Fruit fly (Drosophila melanogaster) whole organism, embryonic: ENCODE data around the gene Fbw5.

ENCODE experiments used
- Adf1 ChIP-seq: fragments of 200-800 bp; sonication (Bioruptor generic); IDR thresholded peaks from 2 replicates; pipeline ENCODE4 v1.3.6; 2022; ENCODE audit warnings: missing biosample characterization, missing genetic modification characterization
- C15 ChIP-seq: fragments of 200-800 bp; sonication (Bioruptor generic); IDR thresholded peaks from 3 replicates; pipeline ENCODE4 v1.3.6; 2022; ENCODE audit warnings: missing biosample characterization, missing genetic modification characterization
- CG11247 ChIP-seq: fragments of 200-800 bp; sonication (Bioruptor generic); IDR thresholded peaks from 2 replicates; pipeline ENCODE4 v1.3.6; 2022; ENCODE audit warnings: missing biosample characterization, missing genetic modification characterization
- CG11695 ChIP-seq: fragments of 200-800 bp; sonication (Bioruptor generic); IDR thresholded peaks from 3 replicates; pipeline ENCODE4 v1.3.6; 2022; ENCODE audit warnings: missing biosample characterization, missing genetic modification characterization
- CG14014 ChIP-seq: fragments of 200-800 bp; sonication (Bioruptor generic); IDR thresholded peaks from 2 replicates; pipeline ENCODE4 v1.3.6; 2022; ENCODE audit warnings: missing biosample characterization, missing genetic modification characterization
- CG1603 ChIP-seq: fragments of 200-800 bp; sonication (Bioruptor generic); optimal IDR thresholded peaks from 2 replicates; lab custom pipeline; 2019; ENCODE audit warnings: missing biosample characterization, mild to moderate bottlenecking, missing genetic modification characterization, moderate library complexity
- CG2678 ChIP-seq: fragments of 200-800 bp; sonication (Bioruptor generic); optimal IDR thresholded peaks from 3 replicates; lab custom pipeline; 2019; ENCODE audit warnings: missing biosample characterization, mild to moderate bottlenecking, missing genetic modification characterization, moderate library complexity
- CG32767 ChIP-seq: fragments of 200-800 bp; sonication (Bioruptor generic); IDR thresholded peaks from 2 replicates; pipeline ENCODE4 v1.3.6; 2022; ENCODE audit warnings: missing biosample characterization, missing genetic modification characterization
- CG3726 ChIP-seq: fragments of 200-800 bp; sonication (Bioruptor generic); IDR thresholded peaks from 3 replicates; pipeline ENCODE4, ENCODE4 v1.3.6; 2022; ENCODE audit warnings: missing biosample characterization, missing genetic modification characterization
- CG8388 ChIP-seq: fragments of 200-800 bp; sonication (Bioruptor generic); optimal IDR thresholded peaks from 2 replicates; lab custom pipeline; 2019; ENCODE audit warnings: missing biosample characterization, mild to moderate bottlenecking, missing genetic modification characterization, moderate library complexity
- CG9609 ChIP-seq: fragments of 200-800 bp; sonication (Bioruptor generic); optimal IDR thresholded peaks from 3 replicates; lab custom pipeline; 2016; ENCODE audit warnings: missing biosample characterization, missing genetic modification characterization
- Chrac-16 ChIP-seq: fragments of 200-800 bp; sonication (Bioruptor generic); optimal IDR thresholded peaks from 3 replicates; lab custom pipeline; 2016; ENCODE audit warnings: missing biosample characterization, missing genetic modification characterization
- D19A ChIP-seq: fragments of 200-800 bp; optimal IDR thresholded peaks from 3 replicates; lab custom pipeline; 2019; ENCODE audit warnings: missing biosample characterization, mild to moderate bottlenecking, missing genetic modification characterization, moderate library complexity
- Dip3 ChIP-seq: fragments of 200-800 bp; sonication (Bioruptor generic); optimal IDR thresholded peaks from 3 replicates; lab custom pipeline; 2016; ENCODE audit warnings: missing biosample characterization, missing genetic modification characterization
- Doc2 ChIP-seq: fragments of 200-800 bp; sonication (Bioruptor generic); IDR thresholded peaks from 2 replicates; pipeline ENCODE4 v1.3.6; 2022; ENCODE audit warnings: missing biosample characterization, missing genetic modification characterization
- Dref ChIP-seq: fragments of 200-800 bp; sonication (Bioruptor generic); IDR thresholded peaks from 2 replicates; pipeline ENCODE4 v1.3.6; 2022; ENCODE audit warnings: missing biosample characterization, missing genetic modification characterization
- Drgx ChIP-seq: fragments of 200-800 bp; sonication (Bioruptor generic); IDR thresholded peaks from 2 replicates; pipeline ENCODE4 v1.3.6; 2022; ENCODE audit warnings: missing biosample characterization, missing genetic modification characterization
- Ets65A ChIP-seq: fragments of 200-800 bp; sonication (Bioruptor generic); peaks from one replicate; lab custom pipeline; 2016; ENCODE audit warnings: missing biosample characterization, missing genetic modification characterization
- HLHmδ ChIP-seq: fragments of 200-800 bp; sonication (Bioruptor generic); optimal IDR thresholded peaks from 2 replicates; lab custom pipeline; 2018; ENCODE audit warnings: missing biosample characterization, mild to moderate bottlenecking, missing genetic modification characterization, moderate library complexity
- Hr51 ChIP-seq, 2 experiments: fragments of 200-800 bp; sonication (Bioruptor generic); optimal IDR thresholded peaks; 2 replicates in 1 of 2; 3 replicates in 1 of 2; lab custom pipeline; 2016 to 2018; ENCODE audit warnings: missing biosample characterization in 2 of 2, missing genetic modification characterization in 2 of 2, mild to moderate bottlenecking in 1 of 2, moderate library complexity in 1 of 2
- Hr78 ChIP-seq, 2 experiments: fragments of 200-800 bp in 1 of 2; fragments of >200 bp in 1 of 2; sonication (Bioruptor generic) in 1 of 2; optimal IDR thresholded peaks; 2 replicates each; lab custom pipeline; 2017 to 2019; ENCODE audit warnings: missing biosample characterization in 2 of 2, missing genetic modification characterization in 2 of 2, mild to moderate bottlenecking in 1 of 2, moderate library complexity in 1 of 2
- Mad ChIP-seq: fragments of 200-800 bp; sonication (Bioruptor generic); optimal IDR thresholded peaks from 2 replicates; lab custom pipeline; 2016; ENCODE audit warnings: missing biosample characterization, missing genetic modification characterization
- Nf-YA ChIP-seq: fragments of 200-800 bp; sonication (Bioruptor generic); IDR thresholded peaks from 2 replicates; pipeline ENCODE4 v1.3.6; 2022; ENCODE audit warnings: missing biosample characterization, missing genetic modification characterization
- NfI ChIP-seq: fragments of 200-800 bp; sonication (Bioruptor generic); optimal IDR thresholded peaks from 3 replicates; lab custom pipeline; 2018; ENCODE audit warnings: missing biosample characterization, mild to moderate bottlenecking, missing genetic modification characterization, moderate library complexity
- Oli ChIP-seq: fragments of 200-800 bp; sonication (Bioruptor generic); optimal IDR thresholded peaks from 2 replicates; lab custom pipeline; 2018; ENCODE audit warnings: missing biosample characterization, mild to moderate bottlenecking, missing genetic modification characterization, moderate library complexity
- Rfx ChIP-seq: fragments of 200-800 bp; sonication (Bioruptor generic); IDR thresholded peaks from 2 replicates; pipeline ENCODE4 v1.3.6; 2022; ENCODE audit warnings: missing biosample characterization, missing genetic modification characterization
- Xrp1 ChIP-seq: fragments of 200-800 bp; sonication (Bioruptor generic); IDR thresholded peaks from 2 replicates; pipeline ENCODE4 v1.3.6; 2022; ENCODE audit warnings: missing biosample characterization, missing genetic modification characterization
- bigmax ChIP-seq: fragments of 200-800 bp; sonication (Bioruptor generic); optimal IDR thresholded peaks from 2 replicates; lab custom pipeline; 2018; ENCODE audit warnings: missing biosample characterization, mild to moderate bottlenecking, missing genetic modification characterization
- cato ChIP-seq: fragments of 200-800 bp; sonication (Bioruptor generic); optimal IDR thresholded peaks from 2 replicates; lab custom pipeline; 2016; ENCODE audit warnings: missing biosample characterization, missing genetic modification characterization, borderline replicate concordance
- chm ChIP-seq: fragments of 200-800 bp; sonication (Bioruptor generic); IDR thresholded peaks from 2 replicates; pipeline ENCODE4 v1.3.6; 2022; ENCODE audit warnings: missing biosample characterization, missing genetic modification characterization
- crp ChIP-seq, 2 experiments: fragments of 200-800 bp; sonication (Bioruptor generic); optimal IDR thresholded peaks; 2 replicates in 1 of 2; 3 replicates in 1 of 2; lab custom pipeline; 2017; ENCODE audit warnings: missing biosample characterization in 2 of 2, missing genetic modification characterization in 2 of 2, mild to moderate bottlenecking in 1 of 2, moderate library complexity in 1 of 2
- dmrt99B ChIP-seq: fragments of 200-800 bp; sonication (Bioruptor generic); optimal IDR thresholded peaks from 2 replicates; lab custom pipeline; 2018; ENCODE audit warnings: missing biosample characterization, mild to moderate bottlenecking, missing genetic modification characterization, moderate library complexity
- esg ChIP-seq: fragments of 200-800 bp; sonication (Bioruptor generic); conservative IDR thresholded peaks from 2 replicates; pipeline ENCODE4 v1.3.6; 2022; ENCODE audit warnings: missing biosample characterization, missing genetic modification characterization
- gce ChIP-seq: fragments of 200-800 bp; sonication (Bioruptor generic); IDR thresholded peaks from 3 replicates; pipeline ENCODE4 v1.3.6; 2022; ENCODE audit warnings: missing biosample characterization, missing genetic modification characterization
- hth ChIP-seq: fragments of >200 bp; optimal IDR thresholded peaks from 2 replicates; lab custom pipeline; 2017; ENCODE audit warnings: inconsistent platforms
- ind ChIP-seq: fragments of 200-800 bp; sonication (Bioruptor generic); optimal IDR thresholded peaks from 3 replicates; lab custom pipeline; 2016; ENCODE audit warnings: missing biosample characterization, missing genetic modification characterization
- lab ChIP-seq: fragments of 200-800 bp; sonication (Bioruptor generic); optimal IDR thresholded peaks from 3 replicates; lab custom pipeline; 2017; ENCODE audit warnings: missing biosample characterization, missing genetic modification characterization, mild to moderate bottlenecking, moderate library complexity, missing genetic modification reagents
- org-1 ChIP-seq: fragments of 200-800 bp; sonication (Bioruptor generic); optimal IDR thresholded peaks from 2 replicates; lab custom pipeline; 2017; ENCODE audit warnings: missing biosample characterization, missing genetic modification characterization
- otp ChIP-seq: fragments of 200-800 bp; sonication (Bioruptor generic); IDR thresholded peaks from 3 replicates; pipeline ENCODE4, ENCODE4 v1.3.6; 2022; ENCODE audit warnings: missing biosample characterization, missing genetic modification characterization
- prd ChIP-seq, 3 experiments: fragments of >200 bp in 2 of 3; fragments of 200-800 bp in 1 of 3; sonication (Bioruptor generic) in 1 of 3; optimal IDR thresholded peaks in 2 of 3; IDR thresholded peaks in 1 of 3; 2 replicates in 2 of 3; 3 replicates in 1 of 3; pipeline versions ENCODE4 v1.3.6 to Lab custom; 2017 to 2022; ENCODE audit warnings: missing biosample characterization in 1 of 3, missing genetic modification characterization in 1 of 3
- pros ChIP-seq: fragments of 200-800 bp; sonication (Bioruptor generic); optimal IDR thresholded peaks from 3 replicates; lab custom pipeline; 2019; ENCODE audit warnings: missing biosample characterization, mild to moderate bottlenecking, missing genetic modification characterization, moderate library complexity
- scrt ChIP-seq: fragments of 200-800 bp; sonication (Bioruptor generic); optimal IDR thresholded peaks from 2 replicates; lab custom pipeline; 2018; ENCODE audit warnings: missing biosample characterization, mild to moderate bottlenecking, missing genetic modification characterization, moderate library complexity
- sens ChIP-seq: fragments of 200-800 bp; sonication (Bioruptor generic); peaks from one replicate; lab custom pipeline; 2016; ENCODE audit warnings: missing biosample characterization, missing genetic modification characterization
- sisA ChIP-seq: fragments of 200-800 bp; sonication (Bioruptor generic); IDR thresholded peaks from 2 replicates; pipeline ENCODE4 v1.3.6; 2022; ENCODE audit warnings: missing biosample characterization, missing genetic modification characterization
- slbo ChIP-seq: fragments of 200-800 bp; sonication (Bioruptor generic); IDR thresholded peaks from 2 replicates; pipeline ENCODE4 v1.3.6; 2022; ENCODE audit warnings: missing biosample characterization, missing genetic modification characterization
- tgo ChIP-seq: fragments of 200-800 bp; sonication (Bioruptor generic); IDR thresholded peaks from 3 replicates; pipeline ENCODE4 v1.3.6; 2022; ENCODE audit warnings: missing biosample characterization, missing genetic modification characterization
- trem ChIP-seq: fragments of 200-800 bp; optimal IDR thresholded peaks from 3 replicates; lab custom pipeline; 2019; ENCODE audit warnings: missing biosample characterization, mild to moderate bottlenecking, missing genetic modification characterization, moderate library complexity
- unpg ChIP-seq: fragments of 200-800 bp; sonication (Bioruptor generic); optimal IDR thresholded peaks from 3 replicates; lab custom pipeline; 2018; ENCODE audit warnings: missing biosample characterization, mild to moderate bottlenecking, missing genetic modification characterization, moderate library complexity
- z ChIP-seq: fragments of 200-800 bp; sonication (Bioruptor generic); IDR thresholded peaks from 3 replicates; pipeline ENCODE4 v1.3.6; 2022; ENCODE audit warnings: missing biosample characterization, missing genetic modification characterization

Gene Fbw5

DNA sequence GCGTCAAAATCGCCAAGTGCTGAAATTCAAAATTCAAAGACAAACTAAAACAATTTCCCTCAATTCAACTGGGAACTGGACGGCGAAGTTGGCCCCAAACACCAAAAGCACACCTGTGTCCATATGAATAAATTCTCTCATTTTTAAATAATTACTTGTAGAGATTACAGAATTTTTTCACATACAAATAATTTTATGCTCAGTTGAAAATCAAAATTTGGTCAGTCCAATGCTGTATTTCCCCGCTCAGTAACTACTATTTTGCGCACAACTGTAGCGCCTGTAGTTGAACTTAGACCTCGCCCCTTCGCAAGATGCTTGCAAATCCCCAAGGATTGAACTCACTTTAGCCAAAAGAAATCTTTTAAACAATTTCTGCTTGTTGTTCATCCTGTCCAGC is 37.0 kb downstream of the Fbw5 start (continued):
- no peak for TF ChIP-seq Hr78 (GFP tag; optimal IDR thresholded peaks at IDR 0.05; lab: Kevin White, UChicago)
- no peak for TF ChIP-seq C15 (GFP tag; lab: Robert Waterston, UW)
- no peak for TF ChIP-seq Chrac-16 (GFP tag; lab: Kevin White, UChicago)
- peak; percentile 3 for TF ChIP-seq CG8388 (GFP tag; lab: Kevin White, UChicago)
- TF ChIP-seq Hr51 (GFP tag; optimal IDR thresholded peaks at IDR 0.05; lab: Kevin White, UChicago): peak in 1 of 2 experiments; percentile 7
- peak; percentile 79 for TF ChIP-seq sens
- TF ChIP-seq Ets65A: peak; percentile 83
- TF ChIP-seq lab (GFP tag; lab: Kevin White, UChicago): peak; percentile 17
- peak; percentile 10 for TF ChIP-seq unpg (GFP tag; lab: Kevin White, UChicago)
- 0 out of 3 replicates have a peak, but pooled peaks have one; percentile 7 for TF ChIP-seq otp (GFP tag; lab: Robert Waterston, UW)
- TF ChIP-seq tgo (GFP tag; lab: Robert Waterston, UW): peak; percentile 23; the same call in 1 of the 3 replicates
- TF ChIP-seq slbo: 0 out of 2 replicates have a peak, but pooled peaks have one; percentile 35
- no peak for TF ChIP-seq org-1 (GFP tag; lab: Kevin White, UChicago)
- peak; percentile 38 for TF ChIP-seq CG1603
- no peak for TF ChIP-seq CG9609 (GFP tag; lab: Kevin White, UChicago)
- 0 out of 2 replicates have a peak, but pooled peaks have one; percentile 44 for TF ChIP-seq CG14014
- TF ChIP-seq esg: peak; percentile 34; the same call in 1 of the 2 replicates
- TF ChIP-seq prd (optimal IDR thresholded peaks at IDR 0.05; lab: Kevin White, UChicago): no peak
- TF ChIP-seq prd (GFP tag; IDR thresholded peaks at IDR 0.05; lab: Robert Waterston, UW): peak; percentile 33; the same call in 1 of the 3 replicates
- TF ChIP-seq Nf-YA (GFP tag; lab: Robert Waterston, UW): 0 out of 2 replicates have a peak, but pooled peaks have one; percentile 10
- TF ChIP-seq Rfx (GFP tag; lab: Robert Waterston, UW): no peak
- peak; percentile 23 for TF ChIP-seq Oli (tag; lab: Kevin White, UChicago)
- TF ChIP-seq CG11695 (GFP tag; lab: Robert Waterston, UW): 0 out of 3 replicates have a peak, but pooled peaks have one; percentile 27
- TF ChIP-seq sisA (GFP tag; lab: Robert Waterston, UW): peak; percentile 49

DNA sequence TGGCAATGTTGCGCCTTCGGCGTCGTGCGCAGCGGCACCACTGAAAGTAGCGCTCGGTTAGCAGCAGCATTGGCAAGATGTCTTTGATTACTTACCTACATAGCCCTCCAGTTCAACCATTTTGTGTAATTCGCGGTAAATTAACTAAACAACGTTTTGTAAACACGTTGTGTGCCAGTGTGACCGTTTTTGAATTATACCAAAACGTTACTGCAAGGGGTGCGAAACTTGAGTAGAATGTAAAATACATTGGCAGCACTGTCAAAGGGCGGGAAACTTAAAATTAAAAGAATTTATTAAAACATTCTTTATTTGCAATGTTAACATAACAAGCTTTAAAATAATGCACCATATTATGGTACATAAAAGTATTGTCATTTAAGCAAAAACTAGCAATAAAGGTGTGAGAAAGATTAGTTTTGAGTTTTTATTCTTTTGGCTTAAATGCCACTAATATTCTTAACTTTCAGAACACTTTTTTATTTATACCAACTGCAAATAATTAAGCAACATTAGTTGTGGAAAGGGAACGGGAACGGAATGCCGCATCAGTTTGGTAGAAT is 41.3 kb downstream of the Fbw5 start, which contains the start of gene CG9107:
Gene CG9107, minus strand, starts transcription at position 195 of the 563 bp plus-strand sequence.
- TF ChIP-seq scrt (no peak), CG32767 (GFP tag; lab: Robert Waterston, UW) (no peak), Drgx (GFP tag; lab: Robert Waterston, UW) (no peak), D19A (tag; lab: Kevin White, UChicago) (peak; percentile 36), ind (no peak), dmrt99B (no peak), trem (tag; lab: Kevin White, UChicago) (peak; percentile 90), z (GFP tag; lab: Robert Waterston, UW) (no peak), Doc2 (GFP tag; lab: Robert Waterston, UW) (no peak), chm (no peak), bigmax (no peak), hth (no peak), CG11247 (GFP tag; lab: Robert Waterston, UW) (no peak), NfI (GFP tag; lab: Kevin White, UChicago) (no peak), CG8388 (GFP tag; lab: Kevin White, UChicago) (no peak), Mad (GFP tag; lab: Kevin White, UChicago) (no peak), pros (GFP tag; lab: Kevin White, UChicago) (no peak), Xrp1 (GFP tag; lab: Robert Waterston, UW) (0 out of 2 replicates have a peak, but pooled peaks have one; percentile 31), CG3726 (GFP tag; lab: Robert Waterston, UW) (no peak), prd (optimal IDR thresholded peaks at IDR 0.05; lab: Kevin White, UChicago) (no peak), prd (GFP tag; IDR thresholded peaks at IDR 0.05; lab: Robert Waterston, UW) (no peak), HLHmδ (no peak), Dref (no peak), Dip3 (GFP tag; lab: Kevin White, UChicago) (no peak), gce (no peak), CG2678 (tag; lab: Kevin White, UChicago) (no peak), cato (no peak), Adf1 (GFP tag; lab: Robert Waterston, UW) (no peak), crp (GFP tag; optimal IDR thresholded peaks at IDR 0.05; lab: Kevin White, UChicago) (no peak)
